Worm (Caenorhabditis elegans) whole organism, young adult: ENCODE data around the gene W03B1.9.
A peak's percentile ranks its signal among the peaks of the same experiment; 100 is the strongest.

Experiments used
- B0261.1 ChIP-seq: sonication (generic microtip); optimal IDR thresholded peaks from 2 replicates; lab custom pipeline; 2016; ENCODE audit warnings: mild to moderate bottlenecking, missing genetic modification characterization, moderate library complexity, missing compliant biosample characterization
- B0336.3 ChIP-seq: fragments of 200-800 bp; sonication (Bioruptor generic); IDR thresholded peaks from 2 replicates; pipeline ENCODE4 v1.3.6; 2022; ENCODE audit warnings: missing genetic modification characterization, missing compliant biosample characterization
- F22D6.2 ChIP-seq: sonication (generic microtip); optimal IDR thresholded peaks from 2 replicates; lab custom pipeline; 2016; ENCODE audit warnings: mild to moderate bottlenecking, missing genetic modification characterization, missing compliant biosample characterization
- F39B2.1 ChIP-seq: fragments of 200-800 bp; sonication (Bioruptor generic); IDR thresholded peaks from 2 replicates; pipeline ENCODE4 v1.3.6; 2022; ENCODE audit warnings: missing genetic modification reagents, missing genetic modification characterization, missing compliant biosample characterization
- F55B11.4 ChIP-seq: sonication (generic microtip); optimal IDR thresholded peaks from 2 replicates; lab custom pipeline; 2016; ENCODE audit warnings: missing compliant biosample characterization, missing genetic modification characterization, borderline replicate concordance; ENCODE audit not compliant: insufficient read depth
- F57A8.1 ChIP-seq: fragments of 200-800 bp; sonication (Bioruptor generic); optimal IDR thresholded peaks from 2 replicates; lab custom pipeline; 2018; ENCODE audit warnings: mild to moderate bottlenecking, missing genetic modification characterization, moderate library complexity, missing compliant biosample characterization
- K11D2.4 ChIP-seq: fragments of 200-800 bp; sonication (Bioruptor generic); IDR thresholded peaks from 2 replicates; pipeline ENCODE4 v1.3.6; 2022; ENCODE audit warnings: missing genetic modification reagents, missing genetic modification characterization, missing compliant biosample characterization
- T07F8.4 ChIP-seq: sonication (generic microtip); optimal IDR thresholded peaks from 2 replicates; lab custom pipeline; 2016; ENCODE audit warnings: mild to moderate bottlenecking, missing genetic modification characterization, moderate library complexity, missing compliant biosample characterization
- Y53F4B.3 ChIP-seq: fragments of 200-800 bp; sonication (Bioruptor generic); IDR thresholded peaks from 2 replicates; pipeline ENCODE4 v1.3.6; 2022; ENCODE audit warnings: missing genetic modification reagents, missing genetic modification characterization, missing compliant biosample characterization
- Y53G8AR.9 ChIP-seq: fragments of 200-800 bp; sonication (Bioruptor generic); conservative IDR thresholded peaks from 2 replicates; pipeline ENCODE4 v1.3.6; 2022; ENCODE audit warnings: missing genetic modification reagents, missing genetic modification characterization, missing compliant biosample characterization
- Y67H2A.10 ChIP-seq: fragments of 200-800 bp; sonication (Bioruptor generic); conservative IDR thresholded peaks from 2 replicates; pipeline ENCODE4 v1.3.6; 2022; ENCODE audit warnings: missing genetic modification reagents, missing genetic modification characterization, missing compliant biosample characterization
- Y95B8A.8 ChIP-seq: fragments of 200-800 bp; sonication (Bioruptor generic); IDR thresholded peaks from 2 replicates; pipeline ENCODE4 v1.3.6; 2022; ENCODE audit warnings: missing genetic modification reagents, missing genetic modification characterization, missing compliant biosample characterization
- ZK185.1 ChIP-seq: sonication (generic microtip); optimal IDR thresholded peaks from 2 replicates; lab custom pipeline; 2016; ENCODE audit warnings: mild to moderate bottlenecking, missing genetic modification characterization, missing compliant biosample characterization; ENCODE audit not compliant: poor library complexity, severe bottlenecking
- attf-3 ChIP-seq: fragments of 200-800 bp; sonication (Bioruptor generic); conservative IDR thresholded peaks from 2 replicates; pipeline ENCODE4 v1.3.6; 2022; ENCODE audit warnings: missing genetic modification reagents, missing genetic modification characterization, missing compliant biosample characterization
- attf-5 ChIP-seq: fragments of 200-800 bp; sonication (Bioruptor generic); optimal IDR thresholded peaks from 2 replicates; lab custom pipeline; 2018; ENCODE audit warnings: mild to moderate bottlenecking, missing genetic modification characterization, missing compliant biosample characterization
- attf-6 ChIP-seq: fragments of 200-800 bp; sonication (Bioruptor generic); IDR thresholded peaks from 2 replicates; pipeline ENCODE4 v1.3.6; 2022; ENCODE audit warnings: missing genetic modification reagents, missing genetic modification characterization, missing compliant biosample characterization
- bed-1 ChIP-seq: fragments of 200-800 bp; sonication (Bioruptor generic); IDR thresholded peaks from 2 replicates; pipeline ENCODE4 v1.3.6; 2022; ENCODE audit warnings: missing genetic modification reagents, missing genetic modification characterization, missing compliant biosample characterization
- ceh-100 ChIP-seq: fragments of 200-800 bp; sonication (Bioruptor generic); IDR thresholded peaks from 2 replicates; pipeline ENCODE4 v1.3.6; 2022; ENCODE audit warnings: missing genetic modification reagents, missing genetic modification characterization, missing compliant biosample characterization
- ceh-40 ChIP-seq: fragments of 200-800 bp; sonication (Bioruptor generic); IDR thresholded peaks from 2 replicates; pipeline ENCODE4 v1.3.6; 2022; ENCODE audit warnings: missing genetic modification characterization, missing compliant biosample characterization
- ceh-58 ChIP-seq: fragments of 200-800 bp; sonication (Bioruptor generic); IDR thresholded peaks from 2 replicates; pipeline ENCODE4 v1.3.6; 2022; ENCODE audit warnings: missing genetic modification characterization, missing compliant biosample characterization
- die-1 ChIP-seq: sonication (generic microtip); optimal IDR thresholded peaks from 2 replicates; lab custom pipeline; 2016; ENCODE audit warnings: missing genotype, mild to moderate bottlenecking, missing genetic modification characterization, missing compliant biosample characterization
- dpff-1 ChIP-seq: sonication (generic microtip); optimal IDR thresholded peaks from 2 replicates; lab custom pipeline; 2017; ENCODE audit warnings: mild to moderate bottlenecking, missing genetic modification characterization, missing compliant biosample characterization
- egrh-3 ChIP-seq: fragments of 200-800 bp; sonication (Bioruptor generic); IDR thresholded peaks from 2 replicates; pipeline ENCODE4 v1.3.6; 2022; ENCODE audit warnings: missing genetic modification reagents, missing genetic modification characterization, missing compliant biosample characterization
- ets-4 ChIP-seq: fragments of 200-800 bp; sonication (Bioruptor generic); optimal IDR thresholded peaks from 2 replicates; lab custom pipeline; 2018; ENCODE audit warnings: mild to moderate bottlenecking, missing genetic modification characterization, missing compliant biosample characterization
- hlh-12 ChIP-seq: sonication (generic microtip); optimal IDR thresholded peaks from 2 replicates; lab custom pipeline; 2016; ENCODE audit warnings: missing genetic modification characterization, missing compliant biosample characterization
- hlh-26 ChIP-seq: fragments of 200-800 bp; sonication (Bioruptor generic); conservative IDR thresholded peaks from 2 replicates; pipeline ENCODE4 v1.3.6; 2022; ENCODE audit warnings: missing genetic modification reagents, missing genetic modification characterization, missing compliant biosample characterization
- hmg-1.2 ChIP-seq: fragments of 200-800 bp; sonication (Bioruptor generic); IDR thresholded peaks from 2 replicates; pipeline ENCODE4 v1.3.6; 2022; ENCODE audit warnings: missing genetic modification reagents, missing genetic modification characterization, missing compliant biosample characterization
- hmg-20 ChIP-seq: fragments of 200-800 bp; sonication (Bioruptor generic); IDR thresholded peaks from 2 replicates; pipeline ENCODE4 v1.3.6; 2022; ENCODE audit warnings: missing genetic modification reagents, missing genetic modification characterization, missing compliant biosample characterization
- hrde-1 ChIP-seq: sonication (generic microtip); optimal IDR thresholded peaks from 2 replicates; lab custom pipeline; 2016; ENCODE audit warnings: missing genetic modification characterization, mild to moderate bottlenecking, missing compliant biosample characterization, moderate library complexity, missing genotype, missing genetic modification reagents, borderline replicate concordance
- hsf-1 ChIP-seq: fragments of 200-800 bp; sonication (Bioruptor generic); IDR thresholded peaks from 2 replicates; pipeline ENCODE4 v1.3.6; 2022; ENCODE audit warnings: missing genetic modification reagents, missing genetic modification characterization, missing compliant biosample characterization
- lir-1 ChIP-seq: fragments of 200-800 bp; sonication (Bioruptor generic); conservative IDR thresholded peaks from 2 replicates; pipeline ENCODE4 v1.3.6; 2022; ENCODE audit warnings: missing genetic modification reagents, missing genetic modification characterization, missing compliant biosample characterization
- madf-8 ChIP-seq: fragments of 200-800 bp; sonication (Bioruptor generic); conservative IDR thresholded peaks from 2 replicates; pipeline ENCODE4 v1.3.6; 2022; ENCODE audit warnings: missing genetic modification reagents, missing genetic modification characterization, missing compliant biosample characterization
- mel-28 ChIP-seq: sonication (generic microtip); optimal IDR thresholded peaks from 2 replicates; lab custom pipeline; 2016; ENCODE audit warnings: borderline replicate concordance, mild to moderate bottlenecking, missing genetic modification characterization, missing compliant biosample characterization
- mes-4 ChIP-seq: sonication (generic microtip); optimal IDR thresholded peaks from 2 replicates; lab custom pipeline; 2016; ENCODE audit warnings: missing genotype, missing genetic modification characterization, missing compliant biosample characterization
- nfya-1 ChIP-seq: sonication (generic microtip); optimal IDR thresholded peaks from 2 replicates; lab custom pipeline; 2017; ENCODE audit warnings: antibody characterized with exemption, missing compliant biosample characterization, missing genetic modification characterization, borderline replicate concordance; ENCODE audit not compliant: insufficient read depth
- nfya-2 ChIP-seq: fragments of 200-800 bp; sonication (Bioruptor generic); IDR thresholded peaks from 2 replicates; pipeline ENCODE4 v1.3.6; 2022; ENCODE audit warnings: missing genetic modification reagents, missing genetic modification characterization, missing compliant biosample characterization
- pha-4 ChIP-seq: fragments of 150-350 bp; sonication (generic microtip); optimal IDR thresholded peaks from 2 replicates; lab custom pipeline; 2014; ENCODE audit warnings: missing biosample characterization, missing genetic modification reagents, missing genetic modification characterization
- rcor-1 ChIP-seq: fragments of 200-800 bp; sonication (Bioruptor generic); IDR thresholded peaks from 2 replicates; pipeline ENCODE4 v1.3.6; 2022; ENCODE audit warnings: missing genetic modification reagents, missing genetic modification characterization, missing compliant biosample characterization
- rec-8 ChIP-seq, 2 experiments: sonication (generic microtip); optimal IDR thresholded peaks; 2 replicates each; lab custom pipeline; 2016; ENCODE audit warnings: mild to moderate bottlenecking in 2 of 2, missing genetic modification characterization in 2 of 2, missing genetic modification reagents in 2 of 2, missing genotype in 2 of 2, missing biosample characterization in 1 of 2, missing compliant biosample characterization in 1 of 2, moderate library complexity in 1 of 2
- rpc-1 ChIP-seq, 2 experiments: fragments of 150-350 bp in 1 of 2; sonication (generic microtip) in 1 of 2; optimal IDR thresholded peaks; 2 replicates each; lab custom pipeline; 2014 to 2018; ENCODE audit warnings: missing biosample characterization in 1 of 2, missing genetic modification characterization in 1 of 2, missing genetic modification reagents in 1 of 2, missing genotype in 1 of 2
- sea-2 ChIP-seq: fragments of 200-800 bp; sonication (Bioruptor generic); IDR thresholded peaks from 2 replicates; pipeline ENCODE4 v1.3.6; 2022; ENCODE audit warnings: missing genetic modification characterization, missing compliant biosample characterization
- snpc-1.1 ChIP-seq: sonication (generic microtip); optimal IDR thresholded peaks from 2 replicates; lab custom pipeline; 2017; ENCODE audit warnings: missing genetic modification characterization, mild to moderate bottlenecking, missing compliant biosample characterization, antibody characterized with exemption, moderate library complexity, missing genotype, missing genetic modification reagents; ENCODE audit not compliant: insufficient read depth
- snpc-3.4 ChIP-seq: sonication (generic microtip); optimal IDR thresholded peaks from 2 replicates; lab custom pipeline; 2017; ENCODE audit warnings: missing genetic modification characterization, mild to moderate bottlenecking, missing compliant biosample characterization, antibody characterized with exemption, moderate library complexity, missing genotype, missing genetic modification reagents
- unc-62 ChIP-seq: fragments of 150-350 bp; optimal IDR thresholded peaks from 2 replicates; lab custom pipeline; 2014; ENCODE audit warnings: missing biosample characterization, missing genetic modification reagents, missing genetic modification characterization
- zim-3 ChIP-seq: sonication (generic microtip); optimal IDR thresholded peaks from 2 replicates; lab custom pipeline; 2017; ENCODE audit warnings: mild to moderate bottlenecking, missing genetic modification characterization, moderate library complexity, missing compliant biosample characterization
- ztf-26 ChIP-seq: sonication (generic microtip); optimal IDR thresholded peaks from 2 replicates; lab custom pipeline; 2017; ENCODE audit warnings: missing genetic modification characterization, missing compliant biosample characterization
- ztf-28 ChIP-seq: fragments of 200-800 bp; sonication (Bioruptor generic); IDR thresholded peaks from 2 replicates; pipeline ENCODE4 v1.3.6; 2022; ENCODE audit warnings: missing genetic modification reagents, missing genetic modification characterization, missing compliant biosample characterization

Gene W03B1.9

ce11 chrIV:4390438-4390894 lies 33.7 kb upstream of the W03B1.9 start, which contains the start of the genes rpl-7A and set-21 (continued):
- TF ChIP-seq ztf-26 (tag; lab: Kevin White, UChicago) (peak; percentile 85), ceh-100 (peak; percentile 92), mes-4 (no peak), F57A8.1 (GFP tag; lab: Kevin White, UChicago) (no peak), F39B2.1 (peak; percentile 91), Y95B8A.8 (GFP tag; lab: Robert Waterston, UW) (peak; percentile 98), dpff-1 (tag; lab: Kevin White, UChicago) (no peak), nfya-1 (tag; lab: Kevin White, UChicago) (no peak), madf-8 (GFP tag; lab: Robert Waterston, UW) (peak; percentile 86), attf-6 (GFP tag; lab: Robert Waterston, UW) (peak; percentile 78), rpc-1 (optimal IDR thresholded peaks at IDR 0.05; lab: Kevin White, UChicago) (no peak), rpc-1 (tag; optimal IDR thresholded peaks at IDR 0.05; lab: Kevin White, UChicago) (no peak), lir-1 (GFP tag; lab: Robert Waterston, UW) (peak; percentile 97), unc-62 (GFP tag; lab: Kevin White, UChicago) (no peak), mel-28 (peak; percentile 24), rec-8 (tag; optimal IDR thresholded peaks at IDR 0.05; lab: Kevin White, UChicago) (no peak), snpc-3.4 (tag; lab: Kevin White, UChicago) (peak; percentile 77), hsf-1 (GFP tag; lab: Robert Waterston, UW) (peak; percentile 87), bed-1 (GFP tag; lab: Robert Waterston, UW) (peak; percentile 65; the same call in 1 of the 2 replicates), ceh-40 (GFP tag; lab: Robert Waterston, UW) (no peak; the same call in 1 of the 2 replicates), egrh-3 (GFP tag; lab: Robert Waterston, UW) (peak; percentile 69), Y67H2A.10 (GFP tag; lab: Robert Waterston, UW) (peak; percentile 87), hmg-20 (peak; percentile 90), ceh-58 (GFP tag; lab: Robert Waterston, UW) (no peak), hlh-26 (GFP tag; lab: Robert Waterston, UW) (no peak), attf-3 (peak; percentile 87), ets-4 (GFP tag; lab: Kevin White, UChicago) (peak; percentile 55), pha-4 (tag; lab: Kevin White, UChicago) (no peak), B0261.1 (tag; lab: Kevin White, UChicago) (no peak), B0336.3 (GFP tag; lab: Robert Waterston, UW) (peak; percentile 90), F22D6.2 (tag; lab: Kevin White, UChicago) (peak; percentile 75), hlh-12 (tag; lab: Kevin White, UChicago) (no peak), nfya-2 (GFP tag; lab: Robert Waterston, UW) (0 out of 2 replicates have a peak, but pooled peaks have one; percentile 66), ZK185.1 (tag; lab: Kevin White, UChicago) (peak; percentile 90), die-1 (no peak), ztf-28 (GFP tag; lab: Robert Waterston, UW) (peak; percentile 97), zim-3 (tag; lab: Kevin White, UChicago) (no peak), snpc-1.1 (tag; lab: Kevin White, UChicago) (no peak), rcor-1 (peak; percentile 98), attf-5 (GFP tag; lab: Kevin White, UChicago) (peak; percentile 99), hmg-1.2 (GFP tag; lab: Robert Waterston, UW) (peak; percentile 99), sea-2 (GFP tag; lab: Robert Waterston, UW) (peak; percentile 89), Y53G8AR.9 (peak; percentile 99), Y53F4B.3 (peak; percentile 59; the same call in 1 of the 2 replicates), F55B11.4 (tag; lab: Kevin White, UChicago) (no peak), hrde-1 (tag; lab: Kevin White, UChicago) (peak; percentile 46), K11D2.4 (GFP tag; lab: Robert Waterston, UW) (peak; percentile 97), T07F8.4 (tag; lab: Kevin White, UChicago) (no peak)
